Worm (Caenorhabditis elegans): ENCODE measurements around the gene clhm-1.

DNA sequence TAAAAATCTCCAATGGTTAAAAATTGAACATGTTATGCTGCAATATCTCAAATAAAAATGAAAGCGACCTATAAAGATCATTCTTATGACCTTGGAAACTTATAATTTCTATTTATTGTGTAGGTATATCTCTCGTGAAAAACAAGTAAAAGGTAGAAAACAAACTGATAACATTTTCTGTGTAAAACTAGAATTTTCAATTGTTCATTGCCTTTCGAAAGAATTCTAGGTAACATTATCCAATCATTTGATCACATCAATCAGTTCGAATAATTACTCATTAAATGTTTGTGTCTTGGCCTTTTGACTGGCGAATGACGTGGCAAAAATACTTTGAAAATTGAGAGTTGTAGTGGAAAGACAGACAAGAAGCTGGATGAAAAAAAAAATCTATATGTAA is 7.1 kb upstream of the clhm-1 start:
- TF ChIP-seq tbx-2 (tag; optimal IDR thresholded peaks at IDR 0.05) (no peak), elt-2 (tag; optimal IDR thresholded peaks at IDR 0.05) (no peak)

Measured in whole organism, L3 larva.